Fruit fly (Drosophila melanogaster) S2 (cell line): ENCODE measurements around the gene CSN6.

Experiments
- CG8478 ChIP-seq: fragments of >200 bp; optimal IDR thresholded peaks from 2 replicates; lab custom pipeline; 2018
- CTCF ChIP-seq, 2 experiments: fragments of >200 bp; optimal IDR thresholded peaks; 2 replicates each; lab custom pipeline; 2018

CSN6 gene

dm6 chr3R:22558398-22558797, 22.2 kb upstream of the CSN6 start:
- TF ChIP-seq CTCF (optimal IDR thresholded peaks at IDR 0.05; lab: Kevin White, UChicago) = no peak
- no peak for TF ChIP-seq CG8478 (lab: Kevin White, UChicago)

DNA sequence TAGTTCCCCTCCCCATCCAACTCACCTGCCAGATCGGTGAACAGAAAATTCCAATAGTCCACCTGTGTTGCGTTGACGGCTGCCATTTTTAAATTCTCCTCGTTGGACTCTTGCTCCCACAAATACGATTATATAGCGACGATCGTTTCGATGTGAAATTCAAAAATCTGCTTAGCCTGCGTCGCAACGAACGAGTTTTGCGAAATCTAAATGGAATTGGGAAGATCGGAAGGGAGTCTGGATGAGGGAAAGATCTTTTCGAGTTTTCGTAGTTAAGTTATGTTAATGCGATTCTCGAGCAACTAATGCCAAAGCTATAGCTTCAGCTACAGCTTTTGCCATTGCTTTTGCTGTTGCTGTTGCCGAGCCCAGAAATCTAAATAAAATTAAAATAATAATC, 20.3 kb upstream of the CSN6 start:
- TF ChIP-seq CG8478 (lab: Kevin White, UChicago) (no peak), CTCF (optimal IDR thresholded peaks at IDR 0.05; lab: Kevin White, UChicago) (no peak)

DNA sequence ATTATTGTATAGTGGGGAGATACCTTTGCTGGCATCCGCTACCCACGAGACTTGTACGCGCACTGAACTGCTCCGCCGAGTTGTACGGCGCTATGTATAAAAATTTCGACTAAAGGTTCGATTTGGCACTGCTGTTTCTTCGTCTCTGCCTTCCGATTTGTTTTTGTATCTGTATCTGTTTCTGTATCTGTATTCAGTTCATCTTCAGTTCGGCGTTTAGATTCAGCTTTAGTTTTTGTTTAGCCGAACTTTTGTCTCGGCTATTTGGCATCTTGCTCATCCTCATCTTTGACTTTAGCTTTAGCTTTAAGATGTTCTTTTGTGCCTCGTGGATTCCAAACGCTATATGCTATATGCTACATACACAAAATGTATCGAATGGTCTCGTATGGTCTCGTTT, 18.1 kb upstream of the CSN6 start, which contains the start of gene sit:
Gene sit, minus strand, starts transcription at position 71 of the 400 bp plus-strand sequence.
- TF ChIP-seq CG8478 (lab: Kevin White, UChicago) (no peak), CTCF (optimal IDR thresholded peaks at IDR 0.05; lab: Kevin White, UChicago) (no peak)

DNA sequence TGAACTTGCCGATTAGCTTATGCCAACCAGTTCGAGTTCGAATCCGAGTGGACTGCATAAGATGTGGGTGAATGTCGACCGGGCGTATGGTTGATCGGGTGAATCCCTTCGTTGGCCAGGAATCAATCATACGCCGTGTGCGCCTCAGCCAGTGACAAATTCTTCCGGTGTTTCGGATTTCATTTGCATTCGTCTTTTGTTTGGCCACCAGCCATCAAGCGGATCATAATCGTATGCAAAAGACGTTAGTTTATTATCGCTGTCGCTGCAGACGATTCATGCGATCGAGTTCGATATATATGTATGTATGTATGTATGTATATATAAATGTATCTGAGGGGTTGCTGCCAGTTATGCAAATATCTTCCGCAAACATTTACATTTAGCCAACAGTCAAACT, 16.5 kb upstream of the CSN6 start:
- TF ChIP-seq CTCF (optimal IDR thresholded peaks at IDR 0.05; lab: Kevin White, UChicago) (no peak), CG8478 (lab: Kevin White, UChicago) (no peak)

- TF ChIP-seq CTCF (optimal IDR thresholded peaks at IDR 0.05; lab: Kevin White, UChicago) = peak in 1 of 2 experiments; percentile 49
- TF ChIP-seq CG8478 (lab: Kevin White, UChicago) = no peak
These were observed 15.9 kb upstream of the CSN6 start for dm6 chr3R:22564707-22565106.

DNA sequence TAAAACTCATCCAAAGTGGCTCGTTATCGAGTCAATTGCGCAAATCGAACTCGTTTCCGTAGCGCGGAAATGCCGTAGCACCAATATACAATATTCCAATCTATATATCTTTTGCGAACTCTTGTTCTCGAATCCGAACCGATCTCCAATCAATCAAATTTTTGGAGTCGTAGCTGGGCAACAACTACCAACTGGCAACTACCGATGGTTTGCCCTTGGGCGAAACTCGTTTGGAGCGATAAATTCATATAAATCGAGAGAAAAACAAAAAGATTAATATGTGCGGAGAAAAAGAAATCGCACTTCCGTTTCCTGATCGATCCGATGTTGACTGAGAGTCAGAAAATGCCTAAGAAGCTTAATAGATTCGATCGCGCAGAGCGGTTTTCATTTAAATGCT, 14.8 kb upstream of the CSN6 start:
- TF ChIP-seq CG8478 (lab: Kevin White, UChicago) (no peak), CTCF (optimal IDR thresholded peaks at IDR 0.05; lab: Kevin White, UChicago) (no peak)

DNA sequence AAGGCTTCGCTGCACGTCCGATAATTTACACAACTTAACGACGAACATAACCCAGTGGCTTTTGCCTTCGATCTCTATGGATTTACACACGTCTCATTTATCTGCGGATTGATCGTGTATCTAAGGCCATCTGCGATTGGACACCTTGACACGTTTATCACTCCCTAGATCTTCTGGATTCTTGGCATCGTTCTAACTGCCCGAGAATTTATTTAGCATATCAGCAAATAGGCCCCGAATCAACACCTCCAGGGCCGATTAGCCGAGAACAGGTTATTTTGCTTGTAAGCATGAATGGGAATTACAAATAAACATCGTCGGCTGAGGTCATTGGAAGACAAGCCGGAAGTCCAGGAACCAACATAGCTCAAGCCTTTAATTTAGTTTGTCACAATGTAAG, 12.1 kb upstream of the CSN6 start:
- TF ChIP-seq CG8478 (lab: Kevin White, UChicago) = no peak
- TF ChIP-seq CTCF (optimal IDR thresholded peaks at IDR 0.05; lab: Kevin White, UChicago) = no peak

DNA sequence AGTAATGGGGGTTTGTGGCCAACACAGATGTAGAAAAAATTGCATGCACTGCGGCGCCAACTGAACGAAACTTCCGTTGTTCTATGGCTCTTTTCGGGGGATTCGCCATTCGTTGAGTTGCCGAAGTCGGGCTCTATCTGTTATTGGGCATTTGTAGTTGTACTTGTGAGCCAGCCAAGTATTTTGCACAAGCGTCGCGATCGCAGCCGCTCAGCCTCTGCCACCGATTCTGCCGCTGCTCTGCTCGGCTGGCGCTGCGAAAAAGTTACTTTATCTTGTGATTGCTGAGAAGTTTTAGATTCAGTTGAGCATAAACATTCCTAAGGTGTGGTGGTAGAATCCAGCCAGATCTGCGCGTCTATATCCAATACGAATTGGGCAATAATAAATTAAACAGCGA, 10.7 kb upstream of the CSN6 start, which contains the start of gene CG33110:
Gene CG33110, plus strand, starts transcription at position 301 of the 400 bp plus-strand sequence.
- TF ChIP-seq CG8478 (lab: Kevin White, UChicago) = no peak
- TF ChIP-seq CTCF (optimal IDR thresholded peaks at IDR 0.05; lab: Kevin White, UChicago) = no peak

DNA sequence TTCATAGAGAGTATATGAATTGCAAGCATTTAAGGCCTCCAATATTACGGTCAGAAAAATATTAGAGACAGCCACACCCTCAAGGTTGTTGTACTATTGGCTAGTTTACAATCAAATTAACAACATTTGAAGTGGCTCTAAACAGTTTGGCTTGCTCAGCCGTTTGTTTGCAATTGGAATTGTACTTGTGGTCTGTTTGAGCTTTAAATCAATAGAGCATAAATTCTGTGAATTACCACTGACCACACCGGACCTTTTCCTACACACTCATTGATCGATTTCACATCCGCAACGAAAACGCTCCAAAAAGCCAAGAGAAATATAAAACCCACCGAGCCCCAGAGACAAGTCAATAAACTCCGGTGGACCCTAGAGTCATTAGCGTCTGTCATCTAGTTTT, 7.0 kb upstream of the CSN6 start:
- TF ChIP-seq CTCF (optimal IDR thresholded peaks at IDR 0.05; lab: Kevin White, UChicago) = no peak
- no peak for TF ChIP-seq CG8478 (lab: Kevin White, UChicago)

- TF ChIP-seq CG8478 (lab: Kevin White, UChicago) (no peak), CTCF (optimal IDR thresholded peaks at IDR 0.05; lab: Kevin White, UChicago) (no peak)
These were observed 4.4 kb upstream of the CSN6 start for dm6 chr3R:22576096-22576697.

DNA sequence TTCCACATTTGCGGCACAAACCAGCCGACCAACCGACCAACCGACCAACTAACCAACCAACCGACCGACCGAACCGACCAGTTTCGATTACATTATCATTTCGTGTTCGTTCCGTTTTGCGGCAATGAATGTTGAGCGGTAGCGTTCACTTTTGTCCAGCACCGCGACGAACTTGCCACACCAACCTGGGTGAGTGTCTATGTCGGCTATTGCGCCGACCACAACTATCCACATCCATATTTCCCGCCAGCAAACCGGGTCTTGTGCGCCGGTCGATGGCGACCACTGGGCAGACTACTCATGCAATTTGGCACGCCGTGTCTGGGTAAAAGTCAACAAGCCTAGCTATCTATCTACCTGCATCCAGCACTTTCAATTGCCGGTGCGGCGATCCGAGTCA, 3.6 kb upstream of the CSN6 start:
- TF ChIP-seq CTCF (optimal IDR thresholded peaks at IDR 0.05; lab: Kevin White, UChicago) = no peak
- no peak for TF ChIP-seq CG8478 (lab: Kevin White, UChicago)

DNA sequence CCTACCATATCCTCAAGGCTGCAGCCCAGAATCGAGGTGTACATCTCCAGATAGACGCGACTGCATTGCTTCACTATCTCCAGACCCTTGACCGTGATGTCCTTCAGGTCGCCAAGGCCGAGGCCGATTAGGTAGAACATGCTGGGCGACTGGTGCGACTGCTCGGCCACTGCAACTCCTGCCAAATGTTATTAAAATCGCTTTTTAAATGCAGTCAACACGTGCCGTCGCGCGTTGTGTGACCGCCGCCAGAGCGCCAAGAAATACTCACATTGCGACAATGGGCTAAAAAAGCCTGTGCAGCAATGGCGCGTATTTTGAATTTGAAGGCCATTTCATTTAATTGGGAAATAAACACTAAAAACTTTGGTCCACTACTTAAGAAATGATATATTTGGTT, 2.4 kb downstream of the CSN6 start, which contains the start of gene Dph5:
Gene Dph5, minus strand, starts transcription at position 245 of the 400 bp plus-strand sequence.
- TF ChIP-seq CG8478 (lab: Kevin White, UChicago) (no peak), CTCF (optimal IDR thresholded peaks at IDR 0.05; lab: Kevin White, UChicago) (peak in 1 of 2 experiments; percentile 26)

- no peak for TF ChIP-seq CG8478 (lab: Kevin White, UChicago)
- peak in 1 of 2 experiments; percentile 4 for TF ChIP-seq CTCF (optimal IDR thresholded peaks at IDR 0.05; lab: Kevin White, UChicago)
These were observed 4.0 kb downstream of the CSN6 start, which contains the start of the genes CG33107 and CG6937 for dm6 chr3R:22584582-22584981. Gene CG33107, minus strand, starts transcription at chr3R:22584718. Gene CG6937, plus strand, starts transcription at chr3R:22584773.

- no peak for TF ChIP-seq CG8478 (lab: Kevin White, UChicago)
- TF ChIP-seq CTCF (optimal IDR thresholded peaks at IDR 0.05; lab: Kevin White, UChicago) = no peak
These were observed 6.0 kb downstream of the CSN6 start, which contains the start of gene btn for dm6 chr3R:22586525-22586924. Gene btn, minus strand, starts transcription at chr3R:22586625.

- TF ChIP-seq CTCF (optimal IDR thresholded peaks at IDR 0.05; lab: Kevin White, UChicago) = no peak
- TF ChIP-seq CG8478 (lab: Kevin White, UChicago) = no peak
These were observed 6.9 kb downstream of the CSN6 start, which contains the start of gene Efa6 for dm6 chr3R:22587419-22587963. Gene Efa6, plus strand, starts transcription at chr3R:22587755.
